Fruit fly (Drosophila melanogaster) whole organism, embryonic: Measurements from ENCODE around the gene CG10809.

Experiments
- ATbp ChIP-seq: fragments of 200-800 bp; sonication (Bioruptor generic); optimal IDR thresholded peaks from 2 replicates; lab custom pipeline; 2017; ENCODE audit warnings: missing biosample characterization, mild to moderate bottlenecking, missing genetic modification characterization, missing genetic modification reagents
- Adf1 ChIP-seq: fragments of 200-800 bp; sonication (Bioruptor generic); IDR thresholded peaks from 2 replicates; pipeline ENCODE4 v1.3.6; 2022; ENCODE audit warnings: missing biosample characterization, missing genetic modification characterization
- CG10147 ChIP-seq: fragments of 200-800 bp; sonication (Bioruptor generic); optimal IDR thresholded peaks from 2 replicates; lab custom pipeline; 2019; ENCODE audit warnings: missing biosample characterization, mild to moderate bottlenecking, missing genetic modification characterization, moderate library complexity
- CG10543 ChIP-seq: fragments of 200-800 bp; sonication (Bioruptor generic); optimal IDR thresholded peaks from 3 replicates; lab custom pipeline; 2017; ENCODE audit warnings: missing biosample characterization, mild to moderate bottlenecking, missing genetic modification characterization, moderate library complexity
- CG13424 ChIP-seq: fragments of 200-800 bp; sonication (Bioruptor generic); optimal IDR thresholded peaks from 2 replicates; lab custom pipeline; 2019; ENCODE audit warnings: missing biosample characterization, mild to moderate bottlenecking, missing genetic modification characterization, moderate library complexity
- CG14710 ChIP-seq: fragments of 200-800 bp; sonication (Bioruptor generic); optimal IDR thresholded peaks from 3 replicates; lab custom pipeline; 2019; ENCODE audit warnings: missing biosample characterization, mild to moderate bottlenecking, missing genetic modification characterization, moderate library complexity
- CG15073 ChIP-seq: fragments of 200-800 bp; sonication (Bioruptor generic); optimal IDR thresholded peaks from 2 replicates; lab custom pipeline; 2016; ENCODE audit warnings: missing biosample characterization, missing genetic modification characterization
- CG1529 ChIP-seq: fragments of 200-800 bp; sonication (Bioruptor generic); optimal IDR thresholded peaks from 3 replicates; lab custom pipeline; 2018; ENCODE audit warnings: missing biosample characterization, missing genetic modification characterization
- CG17328 ChIP-seq: fragments of 200-800 bp; sonication (Bioruptor generic); IDR thresholded peaks from 2 replicates; pipeline ENCODE4 v1.3.6; 2022; ENCODE audit warnings: missing biosample characterization, missing genetic modification characterization
- CG2129 ChIP-seq: fragments of 200-800 bp; sonication (Bioruptor generic); IDR thresholded peaks from 2 replicates; pipeline ENCODE4 v1.3.6; 2022; ENCODE audit warnings: missing biosample characterization, missing genetic modification characterization; ENCODE audit not compliant: partially characterized antibody
- CG32772 ChIP-seq: fragments of 200-800 bp; sonication (Bioruptor generic); IDR thresholded peaks from 2 replicates; pipeline ENCODE4 v1.3.6; 2022; ENCODE audit warnings: missing biosample characterization, missing genetic modification characterization
- CG34224 ChIP-seq: fragments of 200-800 bp; sonication (Bioruptor generic); IDR thresholded peaks from 3 replicates; pipeline ENCODE4 v1.3.6; 2022; ENCODE audit warnings: missing biosample characterization, missing genetic modification characterization; ENCODE audit not compliant: partially characterized antibody
- CG43689 ChIP-seq: fragments of 200-800 bp; sonication (Bioruptor generic); IDR thresholded peaks from 2 replicates; pipeline ENCODE4 v1.3.6; 2022; ENCODE audit warnings: missing biosample characterization, missing genetic modification characterization
- CG4820 ChIP-seq: fragments of 200-800 bp; sonication (Bioruptor generic); optimal IDR thresholded peaks from 3 replicates; lab custom pipeline; 2016; ENCODE audit warnings: missing biosample characterization, missing genetic modification characterization
- CG5245 ChIP-seq: fragments of 200-800 bp; sonication (Bioruptor generic); optimal IDR thresholded peaks from 3 replicates; lab custom pipeline; 2016; ENCODE audit warnings: missing biosample characterization, missing genetic modification characterization
- CG7745 ChIP-seq: fragments of 200-800 bp; sonication (Bioruptor generic); optimal IDR thresholded peaks from 2 replicates; lab custom pipeline; 2018; ENCODE audit warnings: missing biosample characterization, mild to moderate bottlenecking, missing genetic modification characterization, moderate library complexity
- CG7928 ChIP-seq: fragments of 200-800 bp; sonication (Bioruptor generic); optimal IDR thresholded peaks from 2 replicates; lab custom pipeline; 2017; ENCODE audit warnings: missing biosample characterization, mild to moderate bottlenecking, missing genetic modification characterization
- CG8388 ChIP-seq: fragments of 200-800 bp; sonication (Bioruptor generic); optimal IDR thresholded peaks from 2 replicates; lab custom pipeline; 2019; ENCODE audit warnings: missing biosample characterization, mild to moderate bottlenecking, missing genetic modification characterization, moderate library complexity
- CkIIα-i1 ChIP-seq: fragments of 200-800 bp; sonication (Bioruptor generic); IDR thresholded peaks from 2 replicates; pipeline ENCODE4 v1.3.6; 2022; ENCODE audit warnings: missing biosample characterization, missing genetic modification characterization
- D19B ChIP-seq: fragments of 200-800 bp; sonication (Bioruptor generic); optimal IDR thresholded peaks from 2 replicates; lab custom pipeline; 2017; ENCODE audit warnings: missing biosample characterization, mild to moderate bottlenecking, missing genetic modification characterization
- Dek ChIP-seq: fragments of 200-800 bp; sonication (Bioruptor generic); optimal IDR thresholded peaks from 3 replicates; lab custom pipeline; 2019; ENCODE audit warnings: missing biosample characterization, mild to moderate bottlenecking, missing genetic modification characterization, moderate library complexity
- Dip3 ChIP-seq: fragments of 200-800 bp; sonication (Bioruptor generic); optimal IDR thresholded peaks from 3 replicates; lab custom pipeline; 2016; ENCODE audit warnings: missing biosample characterization, missing genetic modification characterization
- Doc3 ChIP-seq: fragments of 200-800 bp; sonication (Bioruptor generic); IDR thresholded peaks from 3 replicates; pipeline ENCODE4 v1.3.6; 2022; ENCODE audit warnings: missing biosample characterization, missing genetic modification characterization; ENCODE audit not compliant: partially characterized antibody
- Eip74EF ChIP-seq, 2 experiments: fragments of 200-800 bp in 1 of 2; fragments of >200 bp in 1 of 2; sonication (Bioruptor generic) in 1 of 2; optimal IDR thresholded peaks; 2 replicates each; lab custom pipeline; 2017 to 2019; ENCODE audit warnings: missing biosample characterization in 2 of 2, missing genetic modification characterization in 2 of 2, mild to moderate bottlenecking in 1 of 2, moderate library complexity in 1 of 2
- HLH54F ChIP-seq: fragments of 200-800 bp; sonication (Bioruptor generic); optimal IDR thresholded peaks from 3 replicates; lab custom pipeline; 2016; ENCODE audit warnings: missing biosample characterization, missing genetic modification characterization
- Hr39 ChIP-seq: fragments of >200 bp; optimal IDR thresholded peaks from 2 replicates; lab custom pipeline; 2017
- MBD-R2 ChIP-seq: fragments of 200-800 bp; sonication (Bioruptor generic); IDR thresholded peaks from 2 replicates; pipeline ENCODE4 v1.3.6; 2022; ENCODE audit warnings: missing biosample characterization, missing genetic modification characterization
- Sox100B ChIP-seq: fragments of 200-800 bp; sonication (Bioruptor generic); optimal IDR thresholded peaks from 3 replicates; lab custom pipeline; 2018; ENCODE audit warnings: missing biosample characterization, mild to moderate bottlenecking, missing genetic modification characterization
- Xrp1 ChIP-seq: fragments of 200-800 bp; sonication (Bioruptor generic); IDR thresholded peaks from 2 replicates; pipeline ENCODE4 v1.3.6; 2022; ENCODE audit warnings: missing biosample characterization, missing genetic modification characterization
- ash1 ChIP-seq: fragments of 200-800 bp; sonication (Bioruptor generic); optimal IDR thresholded peaks from 2 replicates; lab custom pipeline; 2018; ENCODE audit warnings: missing biosample characterization, mild to moderate bottlenecking, missing genetic modification characterization
- caup ChIP-seq: fragments of 200-800 bp; sonication (Bioruptor generic); optimal IDR thresholded peaks from 3 replicates; lab custom pipeline; 2017; ENCODE audit warnings: missing biosample characterization, mild to moderate bottlenecking, missing genetic modification characterization, moderate library complexity; ENCODE audit not compliant: severe bottlenecking
- ci ChIP-seq: fragments of 200-800 bp; sonication (Bioruptor generic); IDR thresholded peaks from 3 replicates; pipeline ENCODE4 v1.3.6; 2022; ENCODE audit warnings: missing biosample characterization, missing genetic modification characterization
- fru ChIP-seq: fragments of >200 bp; optimal IDR thresholded peaks from 2 replicates; lab custom pipeline; 2017
- gem ChIP-seq: fragments of 200-800 bp; sonication (Bioruptor generic); optimal IDR thresholded peaks from 2 replicates; lab custom pipeline; 2019; ENCODE audit warnings: missing biosample characterization, mild to moderate bottlenecking, missing genetic modification characterization, moderate library complexity
- kah ChIP-seq: fragments of 200-800 bp; sonication (Bioruptor generic); optimal IDR thresholded peaks from 2 replicates; lab custom pipeline; 2018; ENCODE audit warnings: missing biosample characterization, mild to moderate bottlenecking, missing genetic modification characterization
- mam ChIP-seq: fragments of 200-800 bp; sonication (Bioruptor generic); optimal IDR thresholded peaks from 3 replicates; lab custom pipeline; 2016; ENCODE audit warnings: missing biosample characterization, missing genetic modification characterization
- nom ChIP-seq: fragments of 200-800 bp; sonication (Bioruptor generic); optimal IDR thresholded peaks from 2 replicates; lab custom pipeline; 2017; ENCODE audit warnings: missing biosample characterization, missing genetic modification characterization, mild to moderate bottlenecking, moderate library complexity, missing genetic modification reagents
- prd ChIP-seq, 3 experiments: fragments of >200 bp in 2 of 3; fragments of 200-800 bp in 1 of 3; sonication (Bioruptor generic) in 1 of 3; optimal IDR thresholded peaks in 2 of 3; IDR thresholded peaks in 1 of 3; 2 replicates in 2 of 3; 3 replicates in 1 of 3; pipeline versions ENCODE4 v1.3.6 to Lab custom; 2017 to 2022; ENCODE audit warnings: missing biosample characterization in 1 of 3, missing genetic modification characterization in 1 of 3
- rib ChIP-seq: fragments of 200-800 bp; sonication (Bioruptor generic); IDR thresholded peaks from 2 replicates; pipeline ENCODE4 v1.3.6; 2022; ENCODE audit warnings: missing biosample characterization, missing genetic modification characterization
- salm ChIP-seq: fragments of 200-800 bp; sonication (Bioruptor generic); optimal IDR thresholded peaks from 2 replicates; lab custom pipeline; 2018; ENCODE audit warnings: missing biosample characterization, mild to moderate bottlenecking, missing genetic modification characterization
- schlank ChIP-seq: fragments of 200-800 bp; sonication (Bioruptor generic); optimal IDR thresholded peaks from 2 replicates; lab custom pipeline; 2018; ENCODE audit warnings: missing biosample characterization, mild to moderate bottlenecking, missing genetic modification characterization
- sob ChIP-seq: fragments of 200-800 bp; sonication (Bioruptor generic); IDR thresholded peaks from 2 replicates; pipeline ENCODE4 v1.3.6; 2022; ENCODE audit warnings: missing biosample characterization, missing genetic modification characterization
- sqz ChIP-seq: fragments of 200-800 bp; sonication (Bioruptor generic); optimal IDR thresholded peaks from 3 replicates; lab custom pipeline; 2018; ENCODE audit warnings: missing biosample characterization, mild to moderate bottlenecking, missing genetic modification characterization
- tio ChIP-seq: fragments of 200-800 bp; sonication (Bioruptor generic); optimal IDR thresholded peaks from 2 replicates; lab custom pipeline; 2017; ENCODE audit warnings: missing biosample characterization, missing genetic modification characterization, inconsistent platforms
- tll ChIP-seq, 2 experiments: fragments of 200-800 bp in 1 of 2; fragments of >200 bp in 1 of 2; sonication (Bioruptor generic) in 1 of 2; optimal IDR thresholded peaks; 2 replicates each; lab custom pipeline; 2017 to 2019; ENCODE audit warnings: missing biosample characterization in 2 of 2, missing genetic modification characterization in 2 of 2, mild to moderate bottlenecking in 1 of 2, moderate library complexity in 1 of 2
- unc-4 ChIP-seq: fragments of 200-800 bp; sonication (Bioruptor generic); IDR thresholded peaks from 2 replicates; pipeline ENCODE4 v1.3.6; 2022; ENCODE audit warnings: missing biosample characterization, missing genetic modification characterization; ENCODE audit not compliant: partially characterized antibody
- zen ChIP-seq: fragments of 200-800 bp; sonication (Bioruptor generic); optimal IDR thresholded peaks from 3 replicates; lab custom pipeline; 2018; ENCODE audit warnings: missing biosample characterization, mild to moderate bottlenecking, missing genetic modification characterization, moderate library complexity
- zf30C ChIP-seq: fragments of 200-800 bp; sonication (Bioruptor generic); optimal IDR thresholded peaks from 3 replicates; lab custom pipeline; 2018; ENCODE audit warnings: missing biosample characterization, mild to moderate bottlenecking, missing genetic modification characterization

Gene CG10809

DNA sequence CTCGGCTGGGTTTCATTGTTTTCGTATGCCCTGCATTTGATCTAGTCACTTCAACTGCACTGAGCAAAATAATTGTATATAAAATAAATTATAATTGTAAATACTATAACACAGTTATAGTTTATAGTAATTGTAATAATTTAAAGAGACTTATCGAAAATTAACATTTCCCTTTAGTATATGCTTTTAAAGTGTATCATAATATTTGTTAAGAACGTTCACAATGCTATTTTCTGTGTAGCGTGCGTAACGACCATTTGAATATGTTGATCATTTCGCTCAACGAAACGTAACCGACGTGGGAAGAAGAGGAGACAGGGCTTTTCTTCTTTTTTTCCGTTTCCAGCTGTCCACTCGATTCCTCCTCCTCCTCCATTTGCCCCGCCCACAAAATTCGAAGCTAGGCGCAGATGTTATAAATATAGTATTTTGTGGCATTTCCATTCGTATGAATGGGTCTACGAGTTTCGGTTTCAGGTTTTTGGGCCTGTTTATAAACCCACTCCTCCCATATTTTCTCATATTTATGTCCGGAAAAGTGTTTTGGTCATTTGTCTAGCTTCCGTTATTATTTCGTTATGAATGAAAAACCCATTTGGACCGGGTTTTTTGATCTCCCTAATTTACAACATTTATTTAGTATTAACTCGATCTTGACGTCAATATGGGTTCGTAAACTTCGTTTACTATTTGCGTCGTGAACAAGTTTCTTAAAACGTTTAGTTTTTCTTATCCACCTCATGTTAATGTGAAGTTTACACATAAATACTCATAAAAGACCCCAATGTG, 3.1 kb downstream of the CG10809 start (continued):
- TF ChIP-seq unc-4 (GFP tag; lab: Robert Waterston, UW) = no peak
- no peak for TF ChIP-seq D19B (GFP tag; lab: Kevin White, UChicago)
- no peak for TF ChIP-seq CG34224 (GFP tag; lab: Robert Waterston, UW)
- TF ChIP-seq Xrp1 (GFP tag; lab: Robert Waterston, UW) = peak; percentile 94
- TF ChIP-seq MBD-R2 (GFP tag; lab: Robert Waterston, UW) = 0 out of 2 replicates have a peak, but pooled peaks have one; percentile 9
- TF ChIP-seq mam (GFP tag; lab: Kevin White, UChicago) = no peak
- TF ChIP-seq HLH54F (GFP tag; lab: Kevin White, UChicago) = no peak
- TF ChIP-seq caup (GFP tag; lab: Kevin White, UChicago) = peak; percentile 74
- peak; percentile 89 for TF ChIP-seq CG17328 (GFP tag; lab: Robert Waterston, UW)
- peak; percentile 82; the same call in 1 of the 3 replicates for TF ChIP-seq ci
- TF ChIP-seq sqz (GFP tag; lab: Kevin White, UChicago) = peak; percentile 74
- TF ChIP-seq CG15073 = no peak
- no peak for TF ChIP-seq CG2129 (GFP tag; lab: Robert Waterston, UW)
- TF ChIP-seq Doc3 = no peak
- peak; percentile 30 for TF ChIP-seq CG7745 (tag; lab: Kevin White, UChicago)
- peak; percentile 79 for TF ChIP-seq CG4820 (GFP tag; lab: Kevin White, UChicago)
- TF ChIP-seq CG10543 (GFP tag; lab: Kevin White, UChicago) = no peak
- TF ChIP-seq CG14710 (tag; lab: Kevin White, UChicago) = peak; percentile 90
- peak; percentile 69 for TF ChIP-seq CG5245
- TF ChIP-seq Eip74EF (GFP tag; optimal IDR thresholded peaks at IDR 0.05; lab: Kevin White, UChicago) = peak in 1 of 2 experiments; percentile 79
- TF ChIP-seq salm (tag; lab: Kevin White, UChicago) = peak; percentile 77
- no peak for TF ChIP-seq fru (lab: Kevin White, UChicago)
- peak; percentile 95 for TF ChIP-seq zf30C
- TF ChIP-seq tll (GFP tag; optimal IDR thresholded peaks at IDR 0.05; lab: Kevin White, UChicago) = peak in 1 of 2 experiments; percentile 21
- TF ChIP-seq Hr39 (lab: Kevin White, UChicago) = no peak
- no peak for TF ChIP-seq CkIIα-i1 (GFP tag; lab: Robert Waterston, UW)
- TF ChIP-seq Sox100B (GFP tag; lab: Kevin White, UChicago) = peak; percentile 85
- TF ChIP-seq CG10147 = peak; percentile 67
- TF ChIP-seq kah (GFP tag; lab: Kevin White, UChicago) = peak; percentile 14
- no peak for TF ChIP-seq CG43689 (GFP tag; lab: Robert Waterston, UW)
- no peak for TF ChIP-seq Dip3 (GFP tag; lab: Kevin White, UChicago)
- no peak for TF ChIP-seq schlank (tag; lab: Kevin White, UChicago)
- TF ChIP-seq CG7928 = no peak
- no peak for TF ChIP-seq prd (optimal IDR thresholded peaks at IDR 0.05; lab: Kevin White, UChicago)
- peak; percentile 93 for TF ChIP-seq prd (GFP tag; IDR thresholded peaks at IDR 0.05; lab: Robert Waterston, UW)
- TF ChIP-seq sob (GFP tag; lab: Robert Waterston, UW) = peak; percentile 83
- peak; percentile 81 for TF ChIP-seq ATbp
- TF ChIP-seq Adf1 (GFP tag; lab: Robert Waterston, UW) = no peak
- peak; percentile 55 for TF ChIP-seq Dek (tag; lab: Kevin White, UChicago)
- peak; percentile 95 for TF ChIP-seq zen
- peak; percentile 85 for TF ChIP-seq CG32772 (GFP tag; lab: Robert Waterston, UW)
- TF ChIP-seq rib (GFP tag; lab: Robert Waterston, UW) = peak; percentile 43; the same call in 1 of the 2 replicates
- peak; percentile 65 for TF ChIP-seq CG1529 (GFP tag; lab: Kevin White, UChicago)
- no peak for TF ChIP-seq ash1 (GFP tag; lab: Kevin White, UChicago)
- peak; percentile 94 for TF ChIP-seq gem
- peak; percentile 86 for TF ChIP-seq CG13424 (tag; lab: Kevin White, UChicago)
- TF ChIP-seq nom (GFP tag; lab: Kevin White, UChicago) = peak; percentile 9
- peak; percentile 92 for TF ChIP-seq CG8388 (GFP tag; lab: Kevin White, UChicago)
- TF ChIP-seq tio (GFP tag; lab: Kevin White, UChicago) = no peak
